Worm (Caenorhabditis elegans): ENCODE measurements around the gene npr-35.

Gene npr-35

DNA sequence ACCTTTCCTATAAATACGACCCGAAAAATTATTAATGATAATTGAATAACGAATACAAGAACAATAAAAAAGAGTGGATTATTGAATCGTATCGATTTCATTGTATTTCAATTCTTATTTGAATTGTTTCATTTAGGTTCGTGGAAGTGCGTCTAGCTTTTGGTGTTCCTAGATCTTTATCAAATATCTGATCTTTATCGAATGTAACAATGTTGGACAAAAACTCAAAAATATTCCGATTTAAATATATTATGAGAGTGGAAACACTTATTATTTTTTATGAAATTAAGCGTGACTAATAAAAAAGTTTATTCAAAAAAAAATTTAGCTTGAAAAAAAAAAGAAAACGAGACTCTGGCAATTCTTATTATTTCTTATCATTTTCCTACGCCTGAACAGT is 11.7 kb upstream of the npr-35 start, which contains the start of the genes C50F7.9 and C50F7.3:
C50F7.9 (minus strand) TSS at position 101 of the 400 bp plus-strand sequence.
C50F7.3 (plus strand) TSS at position 370 of the 400 bp plus-strand sequence.
- TF ChIP-seq ceh-2 (tag; optimal IDR thresholded peaks at IDR 0.05) (no peak), K09A11.1 (tag; optimal IDR thresholded peaks at IDR 0.05; ENCODE audit: insufficient read depth) (no peak), nhr-232 (tag; optimal IDR thresholded peaks at IDR 0.05) (no peak), pag-3 (tag; optimal IDR thresholded peaks at IDR 0.05; ENCODE audit: borderline replicate concordance) (no peak), zip-5 (tag; optimal IDR thresholded peaks at IDR 0.05) (no peak), ceh-34 (tag; optimal IDR thresholded peaks at IDR 0.05) (no peak), ref-2 (tag; optimal IDR thresholded peaks at IDR 0.05) (no peak), ceh-19 (GFP tag; optimal IDR thresholded peaks at IDR 0.05) (no peak), ceh-9 (tag; optimal IDR thresholded peaks at IDR 0.05) (no peak), ceh-45 (GFP tag; IDR thresholded peaks at IDR 0.05) (no peak), lin-11 (tag; optimal IDR thresholded peaks at IDR 0.05) (no peak), ceh-14 (tag; optimal IDR thresholded peaks at IDR 0.05) (no peak), ceh-18 (tag; optimal IDR thresholded peaks at IDR 0.05) (no peak), gmeb-2 (tag; optimal IDR thresholded peaks at IDR 0.05) (no peak), ztf-16 (tag; optimal IDR thresholded peaks at IDR 0.05) (no peak), K02D7.2 (tag; optimal IDR thresholded peaks at IDR 0.05) (no peak)

DNA sequence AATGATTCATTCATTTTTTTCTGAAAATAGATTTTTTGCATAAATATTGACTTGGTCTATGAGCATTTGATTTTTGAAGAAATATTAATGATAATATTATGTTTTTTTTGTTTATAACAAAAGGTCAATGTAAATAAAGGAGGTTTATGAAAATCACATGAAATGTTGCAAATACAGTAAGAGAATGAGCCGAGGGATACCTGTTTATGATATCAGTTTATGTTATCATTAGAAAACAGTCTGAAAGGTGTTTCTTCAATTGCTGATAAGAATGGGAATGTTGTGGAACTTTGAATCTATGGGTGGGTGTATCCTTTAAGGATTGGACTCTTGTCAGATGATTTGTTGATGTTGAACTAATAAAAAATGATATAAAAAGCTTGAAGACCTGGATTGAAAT is 9.5 kb upstream of the npr-35 start:
- TF ChIP-seq eyg-1 (tag; optimal IDR thresholded peaks at IDR 0.05) (no peak), ceh-45 (GFP tag; IDR thresholded peaks at IDR 0.05) (no peak), ama-1 (optimal IDR thresholded peaks at IDR 0.05) (no peak), elt-2 (tag; optimal IDR thresholded peaks at IDR 0.05) (peak; percentile 36), fkh-6 (tag; optimal IDR thresholded peaks at IDR 0.05) (no peak)

DNA sequence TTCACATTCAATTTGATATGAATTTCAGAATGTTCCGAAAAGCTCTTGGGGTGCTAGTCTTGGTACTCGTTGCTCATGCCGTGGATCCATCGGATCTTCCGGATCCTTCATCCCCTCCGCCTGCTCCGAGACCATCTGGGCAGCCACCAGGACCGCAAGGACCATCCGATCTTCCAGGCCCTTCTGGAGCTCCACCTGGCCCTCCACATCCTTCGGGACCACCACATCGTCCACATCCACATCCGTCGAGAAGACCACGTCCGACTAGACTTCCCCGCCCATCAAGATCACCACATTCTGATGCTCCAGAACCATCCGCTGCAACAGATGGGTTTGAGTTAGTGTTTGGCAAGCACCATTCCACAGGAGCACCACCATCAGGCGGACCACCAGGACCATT is 9.0 kb upstream of the npr-35 start, which contains the start of gene clx-1:
clx-1 (plus strand) TSS at position 30 of the 400 bp plus-strand sequence.
- TF ChIP-seq ceh-2 (tag; optimal IDR thresholded peaks at IDR 0.05) (no peak), F13H6.1 (tag; optimal IDR thresholded peaks at IDR 0.05) (no peak)

DNA sequence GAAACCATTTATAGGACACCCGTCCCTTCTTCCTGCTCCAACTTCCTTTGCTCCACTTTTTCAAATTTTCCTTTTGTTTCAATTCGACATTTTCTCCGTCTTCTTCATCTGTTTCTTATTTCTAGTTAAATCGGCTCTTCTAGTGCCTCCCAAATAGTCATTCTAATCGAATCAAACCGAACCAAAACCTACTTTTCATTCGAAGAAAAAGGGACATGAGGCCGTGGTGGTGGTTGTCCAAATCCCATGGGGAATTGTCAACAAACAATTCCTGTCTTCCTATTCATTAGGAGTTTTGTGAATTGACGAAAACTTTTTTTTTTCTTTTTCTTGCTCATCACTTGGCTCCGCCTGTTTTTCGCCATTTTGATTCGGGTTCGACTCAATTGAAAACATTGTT is 7.0 kb upstream of the npr-35 start:
- TF ChIP-seq zip-5 (tag; optimal IDR thresholded peaks at IDR 0.05), result no peak
- TF ChIP-seq Y22D7AL.16 (tag; optimal IDR thresholded peaks at IDR 0.05), result no peak
- TF ChIP-seq hlh-30 (tag; optimal IDR thresholded peaks at IDR 0.05; ENCODE audit: insufficient read depth), result no peak
- no peak for TF ChIP-seq ceh-18 (tag; optimal IDR thresholded peaks at IDR 0.05)
- no peak for TF ChIP-seq unc-55 (GFP tag; optimal IDR thresholded peaks at IDR 0.05)
- TF ChIP-seq lin-11 (tag; optimal IDR thresholded peaks at IDR 0.05), result no peak
- TF ChIP-seq dmd-4 (tag; optimal IDR thresholded peaks at IDR 0.05; ENCODE audit: borderline replicate concordance), result no peak
- TF ChIP-seq unc-3 (GFP tag; conservative IDR thresholded peaks at IDR 0.05), result no peak
- TF ChIP-seq unc-3 (tag; optimal IDR thresholded peaks at IDR 0.05), result peak; percentile 2

- TF ChIP-seq ets-4 (tag; optimal IDR thresholded peaks at IDR 0.05) (no peak), ahr-1 (tag; optimal IDR thresholded peaks at IDR 0.05) (no peak), tbx-2 (tag; optimal IDR thresholded peaks at IDR 0.05) (no peak), ceh-2 (tag; optimal IDR thresholded peaks at IDR 0.05) (no peak), Y22D7AL.16 (tag; optimal IDR thresholded peaks at IDR 0.05) (no peak), ceh-6 (GFP tag; optimal IDR thresholded peaks at IDR 0.05) (no peak), unc-42 (tag; optimal IDR thresholded peaks at IDR 0.05) (no peak), ceh-30 (tag; optimal IDR thresholded peaks at IDR 0.05) (no peak), ceh-34 (tag; optimal IDR thresholded peaks at IDR 0.05) (no peak), unc-86 (tag; optimal IDR thresholded peaks at IDR 0.05) (no peak), ceh-18 (tag; optimal IDR thresholded peaks at IDR 0.05) (no peak), ama-1 (optimal IDR thresholded peaks at IDR 0.05) (no peak), hlh-13 (GFP tag; optimal IDR thresholded peaks at IDR 0.05) (no peak), gmeb-2 (tag; optimal IDR thresholded peaks at IDR 0.05) (no peak), sox-2 (GFP tag; IDR thresholded peaks at IDR 0.05) (no peak), pqm-1 (tag; optimal IDR thresholded peaks at IDR 0.05) (no peak), elt-4 (tag; optimal IDR thresholded peaks at IDR 0.05) (no peak)
Observed at ce11 chrIV:7747838-7748237, 4.2 kb downstream of the npr-35 start, which contains the start of gene klo-1. klo-1 (minus strand) TSS chrIV:7748225.
